Fruit fly (Drosophila melanogaster) whole organism, wandering third instar larva: Measurements from ENCODE around the gene CG11912.
A peak's percentile ranks its signal among the peaks of the same experiment; 100 is the strongest.

Experiments used
- N ChIP-seq: fragments of >200 bp; optimal IDR thresholded peaks from 2 replicates; lab custom pipeline; 2018; ENCODE audit warnings: missing biosample characterization, missing external identifiers, missing genetic modification characterization
- Sp1 ChIP-seq: fragments of 200-800 bp; sonication (Bioruptor generic); optimal IDR thresholded peaks from 3 replicates; lab custom pipeline; 2019; ENCODE audit warnings: missing biosample characterization, mild to moderate bottlenecking, missing genetic modification characterization, moderate library complexity

dm6 chr2L:285596-286023, 33.4 kb downstream of the CG11912 start:
- TF ChIP-seq N, result no peak
- TF ChIP-seq Sp1 (GFP tag; lab: Kevin White, UChicago), result peak; percentile 45
